Fruit fly (Drosophila melanogaster) whole organism, pupa: Measurements from ENCODE around the gene path.

Source experiments
- CG10348 ChIP-seq: fragments of 200-800 bp; sonication (Bioruptor generic); IDR thresholded peaks from 2 replicates; pipeline ENCODE4 v1.3.6; 2022; ENCODE audit warnings: missing biosample characterization, missing genetic modification characterization
- CG12605 ChIP-seq: fragments of 200-800 bp; sonication (Bioruptor generic); IDR thresholded peaks from 2 replicates; pipeline ENCODE4 v1.3.6; 2022; ENCODE audit warnings: missing biosample characterization, missing genetic modification characterization
- CG13204 ChIP-seq: fragments of 200-800 bp; sonication (Bioruptor generic); optimal IDR thresholded peaks from 2 replicates; lab custom pipeline; 2018; ENCODE audit warnings: missing biosample characterization, mild to moderate bottlenecking, missing genetic modification characterization, moderate library complexity
- CG14655 ChIP-seq: fragments of 200-800 bp; sonication (Bioruptor generic); optimal IDR thresholded peaks from 3 replicates; lab custom pipeline; 2017; ENCODE audit warnings: mild to moderate bottlenecking, missing biosample characterization, missing genetic modification reagents, missing genetic modification characterization
- CG15710 ChIP-seq: fragments of 200-800 bp; sonication (Bioruptor generic); optimal IDR thresholded peaks from 2 replicates; lab custom pipeline; 2018; ENCODE audit warnings: missing biosample characterization, mild to moderate bottlenecking, missing genetic modification characterization, moderate library complexity
- CG17806 ChIP-seq: fragments of 200-800 bp; sonication (Bioruptor generic); optimal IDR thresholded peaks from 2 replicates; lab custom pipeline; 2018; ENCODE audit warnings: missing biosample characterization, mild to moderate bottlenecking, missing genetic modification characterization, moderate library complexity
- CG32121 ChIP-seq: fragments of 200-800 bp; sonication (Bioruptor generic); IDR thresholded peaks from 2 replicates; pipeline ENCODE4 v1.3.6; 2022; ENCODE audit warnings: missing biosample characterization, missing genetic modification characterization
- CG34367 ChIP-seq: fragments of 200-800 bp; sonication (Bioruptor generic); optimal IDR thresholded peaks from 2 replicates; lab custom pipeline; 2018; ENCODE audit warnings: missing biosample characterization, mild to moderate bottlenecking, missing genetic modification characterization
- CG4496 ChIP-seq: fragments of 200-800 bp; sonication (Bioruptor generic); IDR thresholded peaks from 3 replicates; pipeline ENCODE4 v1.3.6; 2022; ENCODE audit warnings: missing biosample characterization, missing genetic modification characterization
- CG8159 ChIP-seq: fragments of 200-800 bp; sonication (Bioruptor generic); optimal IDR thresholded peaks from 3 replicates; lab custom pipeline; 2018; ENCODE audit warnings: missing biosample characterization, mild to moderate bottlenecking, missing genetic modification characterization, moderate library complexity
- CG8301 ChIP-seq: fragments of 200-800 bp; sonication (Bioruptor generic); optimal IDR thresholded peaks from 2 replicates; lab custom pipeline; 2018; ENCODE audit warnings: missing biosample characterization, mild to moderate bottlenecking, missing genetic modification characterization
- CG9948 ChIP-seq: fragments of 200-800 bp; sonication (Bioruptor generic); optimal IDR thresholded peaks from 2 replicates; lab custom pipeline; 2018; ENCODE audit warnings: missing biosample characterization, mild to moderate bottlenecking, missing genetic modification characterization, moderate library complexity
- D1 ChIP-seq: fragments of 200-800 bp; sonication (Bioruptor generic); optimal IDR thresholded peaks from 2 replicates; lab custom pipeline; 2018; ENCODE audit warnings: missing biosample characterization, mild to moderate bottlenecking, missing genetic modification characterization, moderate library complexity
- EcR ChIP-seq: fragments of 200-800 bp; sonication (Bioruptor generic); optimal IDR thresholded peaks from 3 replicates; lab custom pipeline; 2019; ENCODE audit warnings: missing biosample characterization, missing genetic modification characterization, mild to moderate bottlenecking, moderate library complexity, missing genetic modification reagents
- Ets98B ChIP-seq: fragments of 200-800 bp; sonication (Bioruptor generic); IDR thresholded peaks from 2 replicates; pipeline ENCODE4 v1.3.6; 2022; ENCODE audit warnings: missing biosample characterization, missing genetic modification characterization
- Pif1A ChIP-seq: fragments of 200-800 bp; sonication (Bioruptor generic); optimal IDR thresholded peaks from 3 replicates; lab custom pipeline; 2016; ENCODE audit warnings: missing biosample characterization, missing genetic modification characterization
- Pif1B ChIP-seq: fragments of 200-800 bp; sonication (Bioruptor generic); optimal IDR thresholded peaks from 3 replicates; lab custom pipeline; 2016; ENCODE audit warnings: missing biosample characterization, missing genetic modification characterization
- Snoo ChIP-seq: fragments of 200-800 bp; sonication (Bioruptor generic); optimal IDR thresholded peaks from 3 replicates; lab custom pipeline; 2017; ENCODE audit warnings: missing biosample characterization, mild to moderate bottlenecking, missing genetic modification characterization, inconsistent platforms
- fd96Ca ChIP-seq: fragments of 200-800 bp; sonication (Bioruptor generic); IDR thresholded peaks from 3 replicates; pipeline ENCODE4 v1.3.6; 2022; ENCODE audit warnings: missing biosample characterization, missing genetic modification characterization
- gl ChIP-seq: fragments of 200-800 bp; sonication (Bioruptor generic); optimal IDR thresholded peaks from 2 replicates; lab custom pipeline; 2018; ENCODE audit warnings: missing biosample characterization, mild to moderate bottlenecking, missing genetic modification characterization
- rn ChIP-seq: fragments of 200-800 bp; sonication (Bioruptor generic); IDR thresholded peaks from 2 replicates; pipeline ENCODE4 v1.3.6; 2022; ENCODE audit warnings: missing biosample characterization, missing genetic modification characterization

path gene

dm6 chr3L:9513309-9513708 lies 8.2 kb upstream of the path start, which contains the start of gene CG33702:
CG33702 (minus strand) TSS chr3L:9513409.
- TF ChIP-seq CG13204 (GFP tag; lab: Kevin White, UChicago) (no peak), Pif1B (GFP tag; lab: Kevin White, UChicago) (no peak), D1 (tag; lab: Kevin White, UChicago) (no peak), rn (GFP tag; lab: Robert Waterston, UW) (no peak), CG10348 (GFP tag; lab: Robert Waterston, UW) (no peak), fd96Ca (no peak), CG15710 (tag; lab: Kevin White, UChicago) (no peak), CG32121 (GFP tag; lab: Robert Waterston, UW) (no peak), CG8159 (tag; lab: Kevin White, UChicago) (no peak), EcR (GFP tag; lab: Kevin White, UChicago) (no peak), CG4496 (no peak), CG9948 (tag; lab: Kevin White, UChicago) (no peak)
- TF ChIP-seq, all 21 proteins: peak for 0

- TF ChIP-seq CG9948 (tag; lab: Kevin White, UChicago) (no peak), CG12605 (no peak), CG14655 (GFP tag; lab: Kevin White, UChicago) (no peak), CG8159 (tag; lab: Kevin White, UChicago) (no peak), CG17806 (tag; lab: Kevin White, UChicago) (no peak), gl (no peak), CG13204 (GFP tag; lab: Kevin White, UChicago) (no peak), CG34367 (tag; lab: Kevin White, UChicago) (no peak), Ets98B (GFP tag; lab: Robert Waterston, UW) (no peak), CG15710 (tag; lab: Kevin White, UChicago) (no peak), D1 (tag; lab: Kevin White, UChicago) (no peak), CG4496 (no peak), CG10348 (GFP tag; lab: Robert Waterston, UW) (no peak), CG32121 (GFP tag; lab: Robert Waterston, UW) (no peak)
- TF ChIP-seq, all 21 proteins: peak for 0
Measured at dm6 chr3L:9512560-9512959, 7.4 kb upstream of the path start, which contains the start of gene CG33703. CG33703 (minus strand) TSS chr3L:9512660.

DNA sequence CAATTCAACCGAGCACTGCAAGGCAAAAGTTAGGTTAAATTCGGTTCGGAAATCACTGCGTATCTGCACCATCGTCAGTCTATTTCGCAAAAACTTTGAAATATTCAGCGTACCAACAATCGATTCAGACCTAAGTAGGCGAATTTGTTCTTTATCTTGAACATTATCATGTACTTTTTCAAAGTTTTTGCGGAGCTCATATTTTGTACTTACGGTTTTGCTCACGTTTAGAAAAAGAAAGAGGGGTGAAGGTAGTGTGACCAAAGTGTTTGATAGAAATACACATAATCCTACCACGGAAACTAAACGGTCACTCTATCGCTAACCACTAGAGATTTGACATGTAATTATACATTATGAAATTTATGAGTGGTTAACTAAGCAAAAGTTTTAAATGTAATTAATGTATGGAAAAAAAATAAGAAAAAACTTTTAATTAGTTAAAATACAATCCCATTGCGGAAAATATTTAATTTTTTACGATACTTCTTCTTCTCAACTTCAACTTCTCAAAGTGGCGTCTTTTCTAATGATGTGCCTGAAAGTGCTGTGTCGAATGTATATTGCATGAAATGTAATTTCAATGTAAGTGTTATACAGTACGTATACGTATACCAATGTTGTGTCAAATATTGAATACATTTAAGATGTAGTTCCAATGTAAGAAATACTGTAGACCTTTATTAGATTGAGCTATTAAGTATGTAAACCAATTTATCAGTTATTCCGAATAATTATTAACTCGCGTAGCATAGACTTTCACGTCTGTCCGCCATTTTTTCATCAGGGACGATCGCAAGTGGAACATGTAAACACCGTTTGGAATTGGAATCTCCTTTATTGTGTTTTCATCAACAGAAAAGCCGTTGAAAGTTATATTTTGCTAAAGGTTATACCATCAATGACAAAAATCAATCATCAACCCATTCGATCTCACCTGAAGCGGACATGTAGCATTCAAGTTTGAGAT lies 6.4 kb upstream of the path start, which contains the start of gene RpS9:
TSS of gene RpS9 (minus strand) at position 245 of the 970 bp plus-strand sequence.
- peak; percentile 28 for TF ChIP-seq CG8159 (tag; lab: Kevin White, UChicago)
- no peak for TF ChIP-seq rn (GFP tag; lab: Robert Waterston, UW)
- no peak for TF ChIP-seq CG8301
- no peak for TF ChIP-seq CG9948 (tag; lab: Kevin White, UChicago)
- TF ChIP-seq EcR (GFP tag; lab: Kevin White, UChicago) = no peak
- no peak for TF ChIP-seq Pif1B (GFP tag; lab: Kevin White, UChicago)
- TF ChIP-seq CG32121 (GFP tag; lab: Robert Waterston, UW) = no peak
- peak; percentile 10 for TF ChIP-seq CG17806 (tag; lab: Kevin White, UChicago)
- TF ChIP-seq CG15710 (tag; lab: Kevin White, UChicago) = peak; percentile 28
- no peak for TF ChIP-seq CG13204 (GFP tag; lab: Kevin White, UChicago)
- TF ChIP-seq CG12605 = no peak
- no peak for TF ChIP-seq CG14655 (GFP tag; lab: Kevin White, UChicago)
- no peak for TF ChIP-seq CG34367 (tag; lab: Kevin White, UChicago)
- TF ChIP-seq fd96Ca = no peak
- TF ChIP-seq CG4496 = no peak; the same call in 2 of the 3 replicates
- peak; percentile 21 for TF ChIP-seq gl
- no peak for TF ChIP-seq D1 (tag; lab: Kevin White, UChicago)
- no peak for TF ChIP-seq CG10348 (GFP tag; lab: Robert Waterston, UW)
- TF ChIP-seq Pif1A (GFP tag; lab: Kevin White, UChicago) = peak; percentile 18
- no peak for TF ChIP-seq Snoo
- peak; percentile 50 for TF ChIP-seq Ets98B (GFP tag; lab: Robert Waterston, UW)

DNA sequence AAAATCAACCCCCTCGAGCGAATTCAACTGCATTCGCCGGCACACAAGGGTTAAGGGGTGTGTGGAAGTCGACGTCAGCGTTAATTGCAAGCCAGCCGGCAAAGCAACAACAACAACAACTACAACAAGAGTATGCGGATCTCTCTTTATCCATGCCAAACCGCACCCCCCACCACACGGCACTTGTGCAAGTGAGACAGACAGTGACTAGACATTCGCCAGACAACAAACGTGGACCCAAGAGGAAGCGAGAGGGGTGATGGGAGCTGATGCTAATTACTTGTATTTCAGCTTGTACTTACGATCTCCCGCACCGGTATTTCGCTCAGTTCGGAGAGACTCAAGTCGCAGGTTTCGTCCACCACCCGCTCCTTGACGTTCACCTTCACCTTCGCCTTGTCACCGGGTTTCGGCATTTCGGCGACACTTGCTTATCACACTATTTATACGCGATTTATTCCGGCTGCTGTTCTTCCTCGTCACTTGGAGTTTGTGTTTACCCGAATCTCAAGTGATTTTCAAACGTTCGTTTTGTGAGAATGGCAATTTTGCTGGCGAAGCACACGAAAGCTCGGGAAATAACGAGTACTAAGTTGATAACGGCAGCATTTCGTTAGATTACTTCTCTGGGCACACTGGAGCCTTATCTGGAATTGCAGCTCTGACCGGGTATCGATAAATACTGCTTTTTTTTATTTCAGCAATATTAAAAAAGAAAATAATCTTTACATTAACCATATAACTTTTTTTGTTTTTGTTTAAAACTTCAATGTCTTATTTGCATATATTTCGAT lies 4.1 kb upstream of the path start, which contains the start of gene CG3408:
TSS of gene CG3408 (minus strand) at position 547 of the 794 bp plus-strand sequence.
- no peak for TF ChIP-seq CG10348 (GFP tag; lab: Robert Waterston, UW)
- peak; percentile 65; the same call in 2 of the 3 replicates for TF ChIP-seq CG4496
- TF ChIP-seq CG12605 = no peak; the same call in 1 of the 2 replicates
- peak; percentile 99 for TF ChIP-seq Snoo
- no peak for TF ChIP-seq fd96Ca
- TF ChIP-seq Ets98B (GFP tag; lab: Robert Waterston, UW) = 0 out of 2 replicates have a peak, but pooled peaks have one; percentile 35
- TF ChIP-seq CG15710 (tag; lab: Kevin White, UChicago) = no peak
- TF ChIP-seq rn (GFP tag; lab: Robert Waterston, UW) = no peak
- TF ChIP-seq CG34367 (tag; lab: Kevin White, UChicago) = no peak
- peak; percentile 57 for TF ChIP-seq EcR (GFP tag; lab: Kevin White, UChicago)
- TF ChIP-seq gl = peak; percentile 23
- no peak for TF ChIP-seq CG17806 (tag; lab: Kevin White, UChicago)
- no peak for TF ChIP-seq CG32121 (GFP tag; lab: Robert Waterston, UW)
- no peak for TF ChIP-seq CG9948 (tag; lab: Kevin White, UChicago)
- TF ChIP-seq Pif1B (GFP tag; lab: Kevin White, UChicago) = no peak
- TF ChIP-seq CG8301 = no peak
- TF ChIP-seq D1 (tag; lab: Kevin White, UChicago) = no peak
- no peak for TF ChIP-seq CG14655 (GFP tag; lab: Kevin White, UChicago)
- peak; percentile 77 for TF ChIP-seq CG13204 (GFP tag; lab: Kevin White, UChicago)
- TF ChIP-seq Pif1A (GFP tag; lab: Kevin White, UChicago) = peak; percentile 37
- no peak for TF ChIP-seq CG8159 (tag; lab: Kevin White, UChicago)
